Worm (Caenorhabditis elegans) whole organism, mixed stage, embryonic: ENCODE results near the gene hpo-9.

ENCODE experiments used
- bed-3 ChIP-seq: fragments of 200-800 bp; sonication (Bioruptor generic); optimal IDR thresholded peaks from 3 replicates; lab custom pipeline; 2018; ENCODE audit warnings: mild to moderate bottlenecking, missing genetic modification characterization, moderate library complexity, missing compliant biosample characterization
- ces-1 ChIP-seq: fragments of 150-350 bp; optimal IDR thresholded peaks from 2 replicates; lab custom pipeline; 2014; ENCODE audit warnings: missing biosample characterization, missing genetic modification reagents, missing genetic modification characterization
- hlh-1 ChIP-seq: fragments of 150-350 bp; optimal IDR thresholded peaks from 2 replicates; lab custom pipeline; 2014; ENCODE audit warnings: missing biosample characterization, missing genetic modification reagents, missing genetic modification characterization
- lin-13 ChIP-seq: fragments of 150-350 bp; optimal IDR thresholded peaks from 2 replicates; lab custom pipeline; 2014; ENCODE audit warnings: missing biosample characterization, missing genetic modification characterization
- nhr-237 ChIP-seq: fragments of 150-350 bp; optimal IDR thresholded peaks from 2 replicates; lab custom pipeline; 2014; ENCODE audit warnings: missing biosample characterization, missing genetic modification characterization
- nhr-28 ChIP-seq: fragments of 150-350 bp; optimal IDR thresholded peaks from 2 replicates; lab custom pipeline; 2014; ENCODE audit warnings: missing biosample characterization, missing genetic modification characterization
- nhr-76 ChIP-seq: sonication (generic microtip); optimal IDR thresholded peaks from 2 replicates; lab custom pipeline; 2017; ENCODE audit warnings: missing biosample characterization, missing genetic modification characterization
- pha-4 ChIP-seq: fragments of 150-350 bp; optimal IDR thresholded peaks from 2 replicates; lab custom pipeline; 2018; ENCODE audit warnings: missing biosample characterization, missing genetic modification reagents, missing genetic modification characterization
- snpc-4 ChIP-seq: fragments of 150-350 bp; optimal IDR thresholded peaks from 2 replicates; lab custom pipeline; 2014; ENCODE audit warnings: missing biosample characterization, missing genetic modification characterization
- unc-62 ChIP-seq: fragments of 150-350 bp; optimal IDR thresholded peaks from 2 replicates; lab custom pipeline; 2014; ENCODE audit warnings: missing biosample characterization, missing genetic modification reagents, missing genetic modification characterization

DNA sequence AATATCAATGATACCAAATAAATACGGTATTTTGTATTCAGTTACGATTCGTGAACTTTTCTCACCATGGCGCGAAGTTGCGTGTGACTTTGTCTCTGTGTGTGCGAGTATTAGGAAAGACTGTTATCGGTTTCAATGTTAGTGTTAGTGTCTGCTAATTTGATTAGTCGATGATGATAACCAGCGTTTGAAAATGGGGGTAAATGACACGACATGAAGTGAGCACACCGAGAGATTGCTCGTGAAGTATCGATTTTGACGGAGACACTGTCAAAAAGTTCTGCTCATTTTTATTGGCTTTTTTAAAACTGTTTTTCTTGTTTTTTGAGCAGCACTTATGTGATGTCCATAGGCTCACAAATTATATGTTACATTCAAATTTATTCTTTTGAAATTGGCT lies 38.5 kb downstream of the hpo-9 start:
- no peak for TF ChIP-seq ces-1 (GFP tag; lab: Kevin White, UChicago)
- TF ChIP-seq nhr-76 (tag; lab: Kevin White, UChicago), result no peak
- TF ChIP-seq unc-62 (GFP tag; lab: Kevin White, UChicago), result no peak
- no peak for TF ChIP-seq snpc-4 (tag; lab: Kevin White, UChicago)
- no peak for TF ChIP-seq bed-3 (GFP tag; lab: Kevin White, UChicago)
- TF ChIP-seq nhr-237 (tag; lab: Kevin White, UChicago), result no peak
- no peak for TF ChIP-seq nhr-28 (tag; lab: Kevin White, UChicago)
- TF ChIP-seq pha-4 (tag; lab: Kevin White, UChicago), result no peak
- no peak for TF ChIP-seq hlh-1 (tag; lab: Kevin White, UChicago)
- no peak for TF ChIP-seq lin-13 (tag; lab: Kevin White, UChicago)
